Fruit fly (Drosophila melanogaster) whole organism, embryonic: ENCODE data around the gene sxe2.

Source experiments
- Asciz ChIP-seq: fragments of 200-800 bp; sonication (Bioruptor generic); optimal IDR thresholded peaks from 2 replicates; lab custom pipeline; 2017; ENCODE audit warnings: missing biosample characterization, mild to moderate bottlenecking, missing genetic modification characterization, missing genetic modification reagents
- Blimp-1 ChIP-seq: fragments of 200-800 bp; sonication (Bioruptor generic); optimal IDR thresholded peaks from 3 replicates; lab custom pipeline; 2018; ENCODE audit warnings: missing biosample characterization, missing genetic modification characterization, mild to moderate bottlenecking, moderate library complexity, missing genetic modification reagents
- CG15514 ChIP-seq: fragments of 200-800 bp; sonication (Bioruptor generic); optimal IDR thresholded peaks from 3 replicates; lab custom pipeline; 2017; ENCODE audit warnings: missing biosample characterization, missing genetic modification characterization, mild to moderate bottlenecking, moderate library complexity, missing genetic modification reagents
- CG1603 ChIP-seq: fragments of 200-800 bp; sonication (Bioruptor generic); optimal IDR thresholded peaks from 2 replicates; lab custom pipeline; 2019; ENCODE audit warnings: missing biosample characterization, mild to moderate bottlenecking, missing genetic modification characterization, moderate library complexity
- CG1647 ChIP-seq: fragments of 200-800 bp; sonication (Bioruptor generic); optimal IDR thresholded peaks from 3 replicates; lab custom pipeline; 2016; ENCODE audit warnings: missing biosample characterization, missing genetic modification characterization
- CG17912 ChIP-seq: fragments of 200-800 bp; sonication (Bioruptor generic); optimal IDR thresholded peaks from 2 replicates; lab custom pipeline; 2018; ENCODE audit warnings: missing biosample characterization, mild to moderate bottlenecking, missing genetic modification characterization
- CG33557 ChIP-seq: fragments of 200-800 bp; sonication (Bioruptor generic); optimal IDR thresholded peaks from 2 replicates; lab custom pipeline; 2019; ENCODE audit warnings: missing biosample characterization, mild to moderate bottlenecking, missing genetic modification characterization, moderate library complexity
- CG42726 ChIP-seq: fragments of 200-800 bp; sonication (Bioruptor generic); IDR thresholded peaks from 2 replicates; pipeline ENCODE4 v1.3.6; 2022; ENCODE audit warnings: missing biosample characterization, missing genetic modification characterization; ENCODE audit not compliant: partially characterized antibody
- Chrac-16 ChIP-seq: fragments of 200-800 bp; sonication (Bioruptor generic); optimal IDR thresholded peaks from 3 replicates; lab custom pipeline; 2016; ENCODE audit warnings: missing biosample characterization, missing genetic modification characterization
- D ChIP-seq, 2 experiments: fragments of 200-800 bp in 1 of 2; fragments of >200 bp in 1 of 2; sonication (Bioruptor generic) in 1 of 2; optimal IDR thresholded peaks; 2 replicates in 1 of 2; 3 replicates in 1 of 2; lab custom pipeline; 2017; ENCODE audit warnings: mild to moderate bottlenecking in 1 of 2, missing biosample characterization in 1 of 2, missing genetic modification characterization in 1 of 2, missing genetic modification reagents in 1 of 2
- D19B ChIP-seq: fragments of 200-800 bp; sonication (Bioruptor generic); optimal IDR thresholded peaks from 2 replicates; lab custom pipeline; 2017; ENCODE audit warnings: missing biosample characterization, mild to moderate bottlenecking, missing genetic modification characterization
- Ets65A ChIP-seq: fragments of 200-800 bp; sonication (Bioruptor generic); peaks from one replicate; lab custom pipeline; 2016; ENCODE audit warnings: missing biosample characterization, missing genetic modification characterization
- Gsc ChIP-seq: fragments of 200-800 bp; sonication (Bioruptor generic); IDR thresholded peaks from 2 replicates; pipeline ENCODE4 v1.3.6; 2022; ENCODE audit warnings: missing biosample characterization, missing genetic modification characterization
- HHEX ChIP-seq: fragments of 200-800 bp; sonication (Bioruptor generic); optimal IDR thresholded peaks from 3 replicates; lab custom pipeline; 2017; ENCODE audit warnings: missing biosample characterization, mild to moderate bottlenecking, missing genetic modification characterization, missing genetic modification reagents
- Hr78 ChIP-seq, 2 experiments: fragments of 200-800 bp in 1 of 2; fragments of >200 bp in 1 of 2; sonication (Bioruptor generic) in 1 of 2; optimal IDR thresholded peaks; 2 replicates each; lab custom pipeline; 2017 to 2019; ENCODE audit warnings: missing biosample characterization in 2 of 2, missing genetic modification characterization in 2 of 2, mild to moderate bottlenecking in 1 of 2, moderate library complexity in 1 of 2
- Med ChIP-seq: fragments of 200-800 bp; sonication (Bioruptor generic); peaks from one replicate; lab custom pipeline; 2016; ENCODE audit warnings: missing biosample characterization, missing genetic modification characterization, mild to moderate bottlenecking, inconsistent platforms, moderate library complexity
- Nf-YA ChIP-seq: fragments of 200-800 bp; sonication (Bioruptor generic); IDR thresholded peaks from 2 replicates; pipeline ENCODE4 v1.3.6; 2022; ENCODE audit warnings: missing biosample characterization, missing genetic modification characterization
- Pdp1 ChIP-seq, 2 experiments: fragments of 200-800 bp; sonication (Bioruptor generic); optimal IDR thresholded peaks; 3 replicates each; lab custom pipeline; 2016; ENCODE audit warnings: missing biosample characterization in 2 of 2, missing genetic modification characterization in 2 of 2, mild to moderate bottlenecking in 1 of 2, moderate library complexity in 1 of 2
- Ravus ChIP-seq: fragments of 200-800 bp; sonication (Bioruptor generic); IDR thresholded peaks from 2 replicates; pipeline ENCODE4 v1.3.6; 2022; ENCODE audit warnings: missing biosample characterization, missing genetic modification characterization
- Sox102F ChIP-seq: fragments of 200-800 bp; sonication (Bioruptor generic); optimal IDR thresholded peaks from 2 replicates; lab custom pipeline; 2018; ENCODE audit warnings: missing biosample characterization, mild to moderate bottlenecking, missing genetic modification characterization, moderate library complexity
- Vsx1 ChIP-seq: fragments of 200-800 bp; sonication (Bioruptor generic); optimal IDR thresholded peaks from 2 replicates; lab custom pipeline; 2017; ENCODE audit warnings: missing biosample characterization, mild to moderate bottlenecking, missing genetic modification characterization, missing genetic modification reagents
- bsh ChIP-seq, 2 experiments: fragments of 200-800 bp; sonication (Bioruptor generic); optimal IDR thresholded peaks; 2 replicates each; lab custom pipeline; 2017 to 2018; ENCODE audit warnings: mild to moderate bottlenecking in 2 of 2, missing biosample characterization in 2 of 2, missing genetic modification characterization in 2 of 2, moderate library complexity in 1 of 2
- ci ChIP-seq: fragments of 200-800 bp; sonication (Bioruptor generic); IDR thresholded peaks from 3 replicates; pipeline ENCODE4 v1.3.6; 2022; ENCODE audit warnings: missing biosample characterization, missing genetic modification characterization
- dmrt11E ChIP-seq: fragments of 200-800 bp; sonication (Bioruptor generic); optimal IDR thresholded peaks from 3 replicates; lab custom pipeline; 2018; ENCODE audit warnings: missing biosample characterization, mild to moderate bottlenecking, missing genetic modification characterization, moderate library complexity
- dmrt99B ChIP-seq: fragments of 200-800 bp; sonication (Bioruptor generic); optimal IDR thresholded peaks from 2 replicates; lab custom pipeline; 2018; ENCODE audit warnings: missing biosample characterization, mild to moderate bottlenecking, missing genetic modification characterization, moderate library complexity
- exex ChIP-seq: fragments of 200-800 bp; sonication (Bioruptor generic); optimal IDR thresholded peaks from 4 replicates; lab custom pipeline; 2018; ENCODE audit warnings: missing biosample characterization, mild to moderate bottlenecking, missing genetic modification characterization, moderate library complexity
- fd64A ChIP-seq: fragments of 200-800 bp; sonication (Bioruptor generic); optimal IDR thresholded peaks from 3 replicates; lab custom pipeline; 2018; ENCODE audit warnings: missing biosample characterization, mild to moderate bottlenecking, missing genetic modification characterization
- gcm ChIP-seq: fragments of 200-800 bp; sonication (Bioruptor generic); optimal IDR thresholded peaks from 2 replicates; lab custom pipeline; 2019; ENCODE audit warnings: missing biosample characterization, mild to moderate bottlenecking, missing genetic modification characterization, moderate library complexity
- gsb-n ChIP-seq: fragments of 200-800 bp; sonication (Bioruptor generic); optimal IDR thresholded peaks from 3 replicates; lab custom pipeline; 2018; ENCODE audit warnings: missing biosample characterization, mild to moderate bottlenecking, missing genetic modification characterization
- kni ChIP-seq: fragments of 200-800 bp; sonication (Bioruptor generic); optimal IDR thresholded peaks from 3 replicates; lab custom pipeline; 2017; ENCODE audit warnings: mild to moderate bottlenecking, missing biosample characterization, missing genetic modification reagents, missing genetic modification characterization
- oc ChIP-seq: fragments of 200-800 bp; sonication (Bioruptor generic); optimal IDR thresholded peaks from 2 replicates; lab custom pipeline; 2018; ENCODE audit warnings: missing biosample characterization, mild to moderate bottlenecking, missing genetic modification characterization, moderate library complexity
- otp ChIP-seq: fragments of 200-800 bp; sonication (Bioruptor generic); IDR thresholded peaks from 3 replicates; pipeline ENCODE4, ENCODE4 v1.3.6; 2022; ENCODE audit warnings: missing biosample characterization, missing genetic modification characterization
- pfk ChIP-seq: fragments of 200-800 bp; sonication (Bioruptor generic); optimal IDR thresholded peaks from 2 replicates; lab custom pipeline; 2018; ENCODE audit warnings: missing biosample characterization, mild to moderate bottlenecking, missing genetic modification characterization, moderate library complexity
- prd ChIP-seq, 3 experiments: fragments of >200 bp in 2 of 3; fragments of 200-800 bp in 1 of 3; sonication (Bioruptor generic) in 1 of 3; optimal IDR thresholded peaks in 2 of 3; IDR thresholded peaks in 1 of 3; 2 replicates in 2 of 3; 3 replicates in 1 of 3; pipeline versions ENCODE4 v1.3.6 to Lab custom; 2017 to 2022; ENCODE audit warnings: missing biosample characterization in 1 of 3, missing genetic modification characterization in 1 of 3
- row ChIP-seq: fragments of 200-800 bp; sonication (Bioruptor generic); IDR thresholded peaks from 3 replicates; pipeline ENCODE4 v1.3.6; 2022; ENCODE audit warnings: missing biosample characterization, missing genetic modification characterization
- sens ChIP-seq: fragments of 200-800 bp; sonication (Bioruptor generic); peaks from one replicate; lab custom pipeline; 2016; ENCODE audit warnings: missing biosample characterization, missing genetic modification characterization
- sens-2 ChIP-seq: fragments of 200-800 bp; sonication (Bioruptor generic); IDR thresholded peaks from 2 replicates; pipeline ENCODE4 v1.3.6; 2022; ENCODE audit warnings: missing biosample characterization, missing genetic modification characterization
- vvl ChIP-seq: fragments of 200-800 bp; sonication (Bioruptor generic); IDR thresholded peaks from 2 replicates; pipeline ENCODE4 v1.3.6; 2022; ENCODE audit warnings: missing biosample characterization, missing genetic modification characterization

The sxe2 gene

DNA sequence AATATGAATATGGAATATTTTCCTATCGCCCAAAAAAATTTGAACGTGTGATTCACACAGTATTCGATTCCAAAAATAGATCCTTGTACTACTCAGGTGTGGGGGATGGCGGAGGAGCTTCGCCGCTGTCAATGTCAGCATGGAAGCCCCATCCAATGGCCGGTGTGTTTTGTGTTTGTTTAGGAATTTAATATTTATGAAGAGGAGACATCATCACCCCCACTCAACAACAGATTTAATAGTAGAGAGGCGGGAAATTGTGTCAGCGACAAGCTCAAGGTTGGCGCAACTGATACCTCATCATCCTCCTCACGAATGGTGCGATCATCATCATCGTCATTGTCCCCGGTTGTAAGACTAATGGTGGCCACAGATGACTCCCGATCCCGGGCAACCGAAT lies 9.6 kb upstream of the sxe2 start (continued):
- no peak for TF ChIP-seq Ravus (GFP tag; lab: Robert Waterston, UW)
- TF ChIP-seq HHEX (GFP tag; lab: Kevin White, UChicago), result no peak
- no peak for TF ChIP-seq Chrac-16 (GFP tag; lab: Kevin White, UChicago)

DNA sequence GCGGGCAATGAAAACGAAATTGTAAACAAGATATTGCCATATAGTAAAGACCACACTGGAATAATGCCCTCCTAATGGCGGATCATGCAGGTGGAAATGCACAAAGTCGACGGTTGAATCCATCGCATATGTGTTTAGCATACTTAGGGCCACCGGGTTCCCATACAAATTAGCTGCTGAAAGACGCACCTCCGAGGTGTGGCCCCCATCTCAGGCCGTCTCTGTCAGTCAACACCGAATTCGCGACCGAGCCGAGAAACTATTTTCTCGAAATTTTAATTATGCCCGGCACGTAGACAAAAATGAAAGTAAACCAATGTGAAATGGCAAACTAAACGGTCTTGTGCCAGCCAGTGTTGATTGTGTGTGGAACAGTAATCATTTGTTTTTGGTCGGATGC lies 5.4 kb upstream of the sxe2 start:
- TF ChIP-seq CG1647 (GFP tag; lab: Kevin White, UChicago) (no peak), pfk (GFP tag; lab: Kevin White, UChicago) (no peak), Med (GFP tag; lab: Kevin White, UChicago) (peak; percentile 1), vvl (peak; percentile 64; the same call in 1 of the 2 replicates), Blimp-1 (GFP tag; lab: Kevin White, UChicago) (peak; percentile 55)
- TF ChIP-seq, all 482 proteins: peak for 3

DNA sequence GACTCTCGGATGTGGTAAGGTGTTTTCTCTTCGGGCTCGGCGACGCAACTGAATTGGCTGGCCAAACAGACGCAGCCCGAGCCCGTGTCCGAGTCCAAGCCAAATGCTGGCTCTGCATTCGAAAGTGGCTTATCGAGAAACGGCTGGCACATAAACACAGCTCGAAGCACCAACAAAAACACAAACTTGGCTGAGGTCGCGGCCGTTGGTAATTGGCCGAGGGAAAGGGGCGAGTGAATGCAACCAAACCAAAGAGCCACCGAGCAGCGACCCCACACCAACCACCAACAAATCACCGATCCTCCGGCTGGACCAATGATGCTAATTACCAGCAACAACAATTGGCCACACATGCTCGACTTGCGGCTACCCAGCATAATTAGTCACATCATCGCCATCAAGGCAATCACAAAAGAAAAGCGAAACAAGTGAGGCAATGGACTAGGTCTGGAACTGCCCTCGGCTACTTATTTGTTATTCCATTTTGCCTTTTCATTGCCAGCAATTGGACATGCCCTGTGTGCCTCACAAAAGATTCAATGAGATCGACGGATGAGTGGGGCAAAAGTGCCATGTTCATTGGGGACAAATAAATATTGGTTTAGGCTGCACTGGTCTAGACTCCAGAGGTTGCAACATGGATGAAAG lies 2.6 kb upstream of the sxe2 start, which contains the start of gene CG32855:
TSS of gene CG32855 (minus strand) at position 51 of the 648 bp plus-strand sequence.
- TF ChIP-seq sens-2 (GFP tag; lab: Robert Waterston, UW) (no peak), oc (tag; lab: Kevin White, UChicago) (peak; percentile 7), gcm (no peak), dmrt11E (tag; lab: Kevin White, UChicago) (peak; percentile 13), CG15514 (GFP tag; lab: Kevin White, UChicago) (no peak), kni (GFP tag; lab: Kevin White, UChicago) (peak; percentile 71), Hr78 (GFP tag; optimal IDR thresholded peaks at IDR 0.05; lab: Kevin White, UChicago) (peak in 1 of 2 experiments; percentile 71), Pdp1 (GFP tag; optimal IDR thresholded peaks at IDR 0.05; lab: Kevin White, UChicago) (peak in 1 of 2 experiments; percentile 16), row (0 out of 3 replicates have a peak, but pooled peaks have one; percentile 15), CG33557 (GFP tag; lab: Kevin White, UChicago) (peak; percentile 19), CG42726 (GFP tag; lab: Robert Waterston, UW) (no peak), Ets65A (GFP tag; lab: Kevin White, UChicago) (peak; percentile 6), D19B (GFP tag; lab: Kevin White, UChicago) (peak; percentile 15), dmrt99B (peak; percentile 38), fd64A (GFP tag; lab: Kevin White, UChicago) (peak; percentile 5), Gsc (GFP tag; lab: Robert Waterston, UW) (no peak), Med (GFP tag; lab: Kevin White, UChicago) (peak; percentile 76), Asciz (peak; percentile 7), exex (no peak), Sox102F (GFP tag; lab: Kevin White, UChicago) (peak; percentile 32), Vsx1 (GFP tag; lab: Kevin White, UChicago) (peak; percentile 49), bsh (GFP tag; optimal IDR thresholded peaks at IDR 0.05; lab: Kevin White, UChicago) (peak in 1 of 2 experiments; percentile 8), sens (GFP tag; lab: Kevin White, UChicago) (peak; percentile 77), ci (GFP tag; lab: Robert Waterston, UW) (peak; percentile 55; the same call in 1 of the 3 replicates), prd (optimal IDR thresholded peaks at IDR 0.05; lab: Kevin White, UChicago) (no peak), prd (GFP tag; IDR thresholded peaks at IDR 0.05; lab: Robert Waterston, UW) (peak; percentile 20; the same call in 1 of the 3 replicates), vvl (0 out of 2 replicates have a peak, but pooled peaks have one; percentile 20), Blimp-1 (GFP tag; lab: Kevin White, UChicago) (peak; percentile 20), CG17912 (GFP tag; lab: Kevin White, UChicago) (no peak), CG1603 (tag; lab: Kevin White, UChicago) (peak; percentile 31), gsb-n (tag; lab: Kevin White, UChicago) (peak; percentile 75), D (optimal IDR thresholded peaks at IDR 0.05; lab: Kevin White, UChicago) (no peak), D (GFP tag; optimal IDR thresholded peaks at IDR 0.05; lab: Kevin White, UChicago) (no peak), Nf-YA (GFP tag; lab: Robert Waterston, UW) (no peak), otp (GFP tag; lab: Robert Waterston, UW) (peak; percentile 42; the same call in 1 of the 3 replicates)
